Worm (Caenorhabditis elegans) whole organism, L2 larva: Measurements from ENCODE around the gene flr-4.

ENCODE experiments used
- C34F6.9 ChIP-seq: fragments of 150-350 bp; optimal IDR thresholded peaks from 2 replicates; lab custom pipeline; 2014; ENCODE audit warnings: missing biosample characterization, missing genetic modification characterization
- nhr-11 ChIP-seq: fragments of 150-350 bp; optimal IDR thresholded peaks from 2 replicates; lab custom pipeline; 2014; ENCODE audit warnings: missing biosample characterization, missing genetic modification characterization
- ztf-4 ChIP-seq: fragments of 150-350 bp; optimal IDR thresholded peaks from 2 replicates; lab custom pipeline; 2014; ENCODE audit warnings: missing biosample characterization, missing genetic modification characterization

DNA sequence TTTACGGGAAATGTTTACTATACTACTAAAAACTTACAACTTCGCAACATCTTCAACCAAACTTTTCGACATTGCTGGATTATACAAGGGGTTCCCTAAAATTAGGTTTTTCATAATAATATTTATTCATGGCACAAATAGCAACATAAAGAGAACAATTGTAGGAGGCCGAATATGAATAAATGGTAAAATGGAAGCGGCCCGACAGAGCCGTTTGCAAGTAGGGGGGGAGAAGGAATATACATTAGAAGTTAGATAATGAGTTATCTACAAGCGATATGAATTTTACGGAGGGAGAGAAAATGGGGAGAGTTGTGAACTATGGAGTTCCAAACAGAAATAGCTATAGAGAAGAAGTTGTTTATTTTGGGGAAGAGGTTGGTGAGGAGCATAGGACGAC lies 28.9 kb upstream of the flr-4 start, which contains the start of gene fbxa-96:
- no peak for TF ChIP-seq nhr-11 (tag; lab: Kevin White, UChicago)
- TF ChIP-seq ztf-4: no peak
- TF ChIP-seq C34F6.9 (tag; lab: Kevin White, UChicago): no peak
